Fruit fly (Drosophila melanogaster) whole organism, larva: ENCODE data around the gene CG31688.
"Not testable (repeated sequence)": the region's sequence is repeated elsewhere in the genome, so short reads cannot be mapped to it uniquely, and the experiment has no call there.

ENCODE experiments used
- noc ChIP-seq: fragments of 200-800 bp; sonication (Bioruptor generic); optimal IDR thresholded peaks from 3 replicates; lab custom pipeline; 2019; ENCODE audit warnings: missing biosample characterization, mild to moderate bottlenecking, missing genetic modification characterization, moderate library complexity

The CG31688 gene

dm6 chr2L:20428756-20429408 lies 2.9 kb downstream of the CG31688 start:
- peak; percentile 35 for TF ChIP-seq noc (tag; lab: Kevin White, UChicago)

dm6 chr2L:20429458-20429857 lies 3.5 kb downstream of the CG31688 start:
- no peak for TF ChIP-seq noc (tag; lab: Kevin White, UChicago)

dm6 chr2L:20431210-20431609 lies 5.2 kb downstream of the CG31688 start:
- no peak for TF ChIP-seq noc (tag; lab: Kevin White, UChicago)

- TF ChIP-seq noc (tag; lab: Kevin White, UChicago): no peak
Measured at dm6 chr2L:20434779-20435178, 8.8 kb downstream of the CG31688 start.

- no peak for TF ChIP-seq noc (tag; lab: Kevin White, UChicago)
Measured at dm6 chr2L:20435199-20435598, 9.2 kb downstream of the CG31688 start.

- TF ChIP-seq noc (tag; lab: Kevin White, UChicago): no peak
Measured at dm6 chr2L:20437873-20438272, 11.9 kb downstream of the CG31688 start.

dm6 chr2L:20438474-20438873 lies 12.5 kb downstream of the CG31688 start:
- no peak for TF ChIP-seq noc (tag; lab: Kevin White, UChicago)

dm6 chr2L:20449864-20450263 lies 23.9 kb downstream of the CG31688 start, which contains the start of the genes CG31683 and CG31687:
Gene CG31683, minus strand, starts transcription at chr2L:20449964.
Gene CG31687, plus strand, starts transcription at chr2L:20450225.
- not testable (repeated sequence) for TF ChIP-seq noc (tag; lab: Kevin White, UChicago)

- not testable (repeated sequence) for TF ChIP-seq noc (tag; lab: Kevin White, UChicago)
Measured at dm6 chr2L:20458975-20459374, 33.0 kb downstream of the CG31688 start, which contains the start of the genes CG18858 and Cdc23. Gene CG18858, minus strand, starts transcription at chr2L:20459075. Gene Cdc23, plus strand, starts transcription at chr2L:20459342.

- TF ChIP-seq noc (tag; lab: Kevin White, UChicago): no peak
Measured at dm6 chr2L:20463316-20463856, 37.4 kb downstream of the CG31688 start, which contains the start of gene CG2493. Gene CG2493, minus strand, starts transcription at chr2L:20463444.

dm6 chr2L:20464385-20464784 lies 38.4 kb downstream of the CG31688 start:
- no peak for TF ChIP-seq noc (tag; lab: Kevin White, UChicago)

- TF ChIP-seq noc (tag; lab: Kevin White, UChicago): no peak
Measured at dm6 chr2L:20473285-20473684, 47.3 kb downstream of the CG31688 start, which contains the start of gene CG43233. Gene CG43233, minus strand, starts transcription at chr2L:20473385.

- no peak for TF ChIP-seq noc (tag; lab: Kevin White, UChicago)
Measured at dm6 chr2L:20476718-20477277, 50.8 kb downstream of the CG31688 start.

- TF ChIP-seq noc (tag; lab: Kevin White, UChicago): no peak
Measured at dm6 chr2L:20478549-20479238, 52.7 kb downstream of the CG31688 start.

dm6 chr2L:20479694-20480093 lies 53.7 kb downstream of the CG31688 start:
- TF ChIP-seq noc (tag; lab: Kevin White, UChicago): no peak
